Worm (Caenorhabditis elegans): ENCODE data around the gene dct-14.
A peak's percentile ranks its signal among the peaks of the same experiment; 100 is the strongest.

Gene dct-14

DNA sequence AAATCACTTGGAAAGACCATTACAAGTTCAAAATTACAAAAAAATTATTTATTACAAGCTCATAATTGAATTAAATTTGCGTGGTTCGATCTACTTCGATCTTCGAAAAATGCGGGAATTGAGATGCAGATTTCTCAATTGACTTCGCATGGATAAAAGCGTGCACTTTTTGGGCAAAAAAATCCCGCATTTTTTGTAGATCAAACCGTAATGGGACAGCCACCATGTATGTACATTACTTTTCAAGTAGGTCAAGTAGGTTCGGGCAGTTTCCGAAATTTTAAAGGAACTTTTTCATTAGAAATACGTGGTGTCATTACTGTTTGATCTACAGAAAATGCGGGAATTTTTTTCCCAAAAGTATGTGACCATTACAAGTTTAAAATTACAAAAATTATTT is 2.8 kb downstream of the dct-14 start:
- TF ChIP-seq sma-3 (GFP tag; optimal IDR thresholded peaks at IDR 0.05) = no peak
- peak; percentile 31 for TF ChIP-seq fos-1 (tag; optimal IDR thresholded peaks at IDR 0.05)
- peak; percentile 26 for TF ChIP-seq crh-2 (tag; optimal IDR thresholded peaks at IDR 0.05)

- TF ChIP-seq F13H6.1 (tag; optimal IDR thresholded peaks at IDR 0.05) (peak; percentile 10), egl-27 (tag; optimal IDR thresholded peaks at IDR 0.05) (no peak), nhr-25 (tag; optimal IDR thresholded peaks at IDR 0.05) (peak; percentile 21), elt-1 (tag; optimal IDR thresholded peaks at IDR 0.05) (no peak), ama-1 (optimal IDR thresholded peaks at IDR 0.05) (no peak), crh-2 (tag; optimal IDR thresholded peaks at IDR 0.05) (peak; percentile 69), sma-3 (GFP tag; optimal IDR thresholded peaks at IDR 0.05) (peak; percentile 37), ztf-1 (GFP tag; conservative IDR thresholded peaks at IDR 0.05) (no peak), C34F6.9 (tag; optimal IDR thresholded peaks at IDR 0.05) (peak; percentile 65), gmeb-1 (tag; optimal IDR thresholded peaks at IDR 0.05) (peak; percentile 20), lin-13 (GFP tag; optimal IDR thresholded peaks at IDR 0.05) (peak; percentile 13), dmd-4 (tag; optimal IDR thresholded peaks at IDR 0.05) (no peak), ztf-4 (tag; optimal IDR thresholded peaks at IDR 0.05) (no peak), unc-55 (GFP tag; optimal IDR thresholded peaks at IDR 0.05) (peak; percentile 70), lsy-2 (tag; optimal IDR thresholded peaks at IDR 0.05) (peak; percentile 56 to 66)
These were observed 6.8 kb downstream of the dct-14 start, which contains the start of gene B0250.5 for ce11 chrV:20493271-20494231. Gene B0250.5 (plus strand): TSS chrV:20493924.

DNA sequence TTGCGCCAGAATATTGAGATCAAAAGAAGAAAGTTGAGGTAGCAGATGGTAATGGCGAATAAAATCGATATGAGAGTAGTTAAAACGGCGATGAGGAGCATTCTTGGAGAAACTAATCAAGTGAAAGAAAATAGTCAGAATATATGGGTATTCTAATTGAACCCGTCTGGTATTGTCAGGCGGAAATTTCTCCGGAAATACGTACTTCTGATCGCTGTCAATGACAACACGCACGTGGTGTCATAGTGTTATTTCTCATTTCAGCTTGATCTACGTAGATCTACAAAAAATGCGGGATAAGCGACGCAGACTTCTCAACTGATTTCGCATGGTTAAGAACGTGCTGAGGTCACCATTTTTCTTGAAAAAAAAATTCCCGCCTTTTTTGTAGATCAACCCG is 7.9 kb downstream of the dct-14 start, which contains the start of gene srbc-79:
Gene srbc-79, minus strand, starts transcription at position 101 of the 400 bp plus-strand sequence.
- TF ChIP-seq unc-62 (GFP tag; optimal IDR thresholded peaks at IDR 0.05) = no peak
- no peak for TF ChIP-seq ztf-1 (GFP tag; conservative IDR thresholded peaks at IDR 0.05)
- no peak for TF ChIP-seq lin-13 (GFP tag; optimal IDR thresholded peaks at IDR 0.05)
- TF ChIP-seq zag-1 (tag; optimal IDR thresholded peaks at IDR 0.05) = no peak
- no peak for TF ChIP-seq lin-11 (tag; optimal IDR thresholded peaks at IDR 0.05)
- no peak for TF ChIP-seq mdl-1 (tag; optimal IDR thresholded peaks at IDR 0.05)
- no peak for TF ChIP-seq fos-1 (tag; optimal IDR thresholded peaks at IDR 0.05)
- no peak for TF ChIP-seq C34F6.9 (tag; optimal IDR thresholded peaks at IDR 0.05)
- no peak for TF ChIP-seq elt-3 (tag; optimal IDR thresholded peaks at IDR 0.05)
- no peak for TF ChIP-seq nhr-12 (tag; optimal IDR thresholded peaks at IDR 0.05)
- no peak for TF ChIP-seq mbf-1 (tag; optimal IDR thresholded peaks at IDR 0.05)
- no peak for TF ChIP-seq ama-1 (optimal IDR thresholded peaks at IDR 0.05)
- TF ChIP-seq nhr-21 (tag; optimal IDR thresholded peaks at IDR 0.05) = no peak
- TF ChIP-seq sem-4 (tag; optimal IDR thresholded peaks at IDR 0.05) = no peak
- no peak for TF ChIP-seq nhr-77 (tag; optimal IDR thresholded peaks at IDR 0.05)
- TF ChIP-seq sma-9 (GFP tag; optimal IDR thresholded peaks at IDR 0.05) = no peak
- no peak for TF ChIP-seq sma-9 (tag; optimal IDR thresholded peaks at IDR 0.05)

ce11 chrV:20489102-20489501 is 11.2 kb downstream of the dct-14 start, which contains the start of gene srbc-78:
Gene srbc-78 (minus strand): TSS chrV:20489202.
- TF ChIP-seq skn-1 (tag; optimal IDR thresholded peaks at IDR 0.05) (no peak), nhr-25 (tag; optimal IDR thresholded peaks at IDR 0.05) (no peak), lsy-2 (tag; optimal IDR thresholded peaks at IDR 0.05) (no peak), nhr-6 (tag; optimal IDR thresholded peaks at IDR 0.05) (no peak), R02D3.7 (tag; optimal IDR thresholded peaks at IDR 0.05) (no peak), unc-62 (GFP tag; optimal IDR thresholded peaks at IDR 0.05) (no peak), Y55F3AM.14 (GFP tag; optimal IDR thresholded peaks at IDR 0.05) (no peak), ztf-11 (tag; optimal IDR thresholded peaks at IDR 0.05) (no peak), zag-1 (tag; optimal IDR thresholded peaks at IDR 0.05) (no peak), gmeb-1 (tag; optimal IDR thresholded peaks at IDR 0.05) (no peak), ZK546.5 (tag; optimal IDR thresholded peaks at IDR 0.05) (no peak), ceh-82 (tag; optimal IDR thresholded peaks at IDR 0.05) (no peak), F13H6.1 (tag; optimal IDR thresholded peaks at IDR 0.05) (no peak), ama-1 (optimal IDR thresholded peaks at IDR 0.05) (no peak), mbf-1 (tag; optimal IDR thresholded peaks at IDR 0.05) (no peak), peb-1 (tag; optimal IDR thresholded peaks at IDR 0.05) (no peak), lin-11 (tag; optimal IDR thresholded peaks at IDR 0.05) (no peak), ztf-1 (GFP tag; conservative IDR thresholded peaks at IDR 0.05) (no peak), C34F6.9 (tag; optimal IDR thresholded peaks at IDR 0.05) (no peak), nhr-12 (tag; optimal IDR thresholded peaks at IDR 0.05) (no peak)

All from whole organism, L2 larva.